Worm (Caenorhabditis elegans) whole organism, midembryonic: Measurements from ENCODE around the gene rab-21.

Source experiments
- T22C8.4 ChIP-seq: fragments of 200-800 bp; sonication (Bioruptor generic); IDR thresholded peaks from 2 replicates; pipeline ENCODE4 v1.3.6; 2022; ENCODE audit warnings: missing genetic modification characterization, missing compliant biosample characterization
- cog-1 ChIP-seq: sonication (generic microtip); optimal IDR thresholded peaks from 2 replicates; lab custom pipeline; 2016; ENCODE audit warnings: missing genetic modification characterization, missing compliant biosample characterization
- flt-1 ChIP-seq: fragments of 200-800 bp; sonication (Bioruptor generic); IDR thresholded peaks from 2 replicates; pipeline ENCODE4 v1.3.6; 2022; ENCODE audit warnings: missing genetic modification characterization, missing compliant biosample characterization
- klf-2 ChIP-seq: fragments of 200-800 bp; sonication (Bioruptor generic); conservative IDR thresholded peaks from 2 replicates; pipeline ENCODE4 v1.3.6; 2022; ENCODE audit warnings: missing genetic modification reagents, missing genetic modification characterization, missing compliant biosample characterization
- med-1 ChIP-seq: sonication (generic microtip); optimal IDR thresholded peaks from 2 replicates; lab custom pipeline; 2017; ENCODE audit warnings: missing genetic modification characterization, mild to moderate bottlenecking, missing compliant biosample characterization, antibody characterized with exemption, missing genetic modification reagents; ENCODE audit not compliant: insufficient read depth
- ref-1 ChIP-seq: fragments of 200-800 bp; sonication (Bioruptor generic); conservative IDR thresholded peaks from 2 replicates; pipeline ENCODE4 v1.3.6; 2022; ENCODE audit warnings: missing genetic modification reagents, missing genetic modification characterization, missing compliant biosample characterization
- tab-1 ChIP-seq: fragments of 200-800 bp; sonication (Bioruptor generic); IDR thresholded peaks from 2 replicates; pipeline ENCODE4 v1.3.6; 2022; ENCODE audit warnings: missing genetic modification characterization, missing compliant biosample characterization
- ztf-23 ChIP-seq: fragments of 200-800 bp; sonication (Bioruptor generic); IDR thresholded peaks from 2 replicates; pipeline ENCODE4 v1.3.6; 2022; ENCODE audit warnings: missing genetic modification reagents, missing genetic modification characterization, missing compliant biosample characterization
- ztf-29 ChIP-seq: fragments of 200-800 bp; sonication (Bioruptor generic); IDR thresholded peaks from 2 replicates; pipeline ENCODE4 v1.3.6; 2022; ENCODE audit warnings: missing genetic modification reagents, missing genetic modification characterization, missing compliant biosample characterization

DNA sequence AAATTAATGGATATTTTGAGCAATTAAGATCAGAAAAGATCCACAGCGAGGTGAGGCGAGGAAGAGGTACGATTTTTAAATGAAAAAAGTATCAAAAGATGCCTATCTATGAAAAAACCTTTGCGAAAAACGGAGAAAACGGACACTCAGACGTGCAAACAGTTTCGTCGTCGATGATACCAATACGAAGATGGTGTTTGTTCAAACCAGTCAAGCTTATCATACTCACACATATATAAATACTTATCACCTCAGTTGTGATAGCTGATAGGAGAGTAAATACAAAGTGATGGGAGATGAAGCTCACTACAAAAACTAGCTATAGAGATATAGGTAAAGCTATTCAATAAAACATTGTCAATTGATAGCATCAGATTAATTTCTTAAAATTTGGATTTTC, 35.0 kb downstream of the rab-21 start:
- TF ChIP-seq ztf-29, result no peak
- TF ChIP-seq tab-1 (GFP tag; lab: Robert Waterston, UW), result no peak
- no peak for TF ChIP-seq med-1 (GFP tag; lab: Kevin White, UChicago)
- no peak for TF ChIP-seq cog-1 (tag; lab: Kevin White, UChicago)
- TF ChIP-seq ref-1 (GFP tag; lab: Robert Waterston, UW), result no peak
- TF ChIP-seq flt-1 (GFP tag; lab: Robert Waterston, UW), result no peak
- TF ChIP-seq ztf-23 (GFP tag; lab: Robert Waterston, UW), result no peak
- TF ChIP-seq klf-2 (GFP tag; lab: Robert Waterston, UW), result no peak
- TF ChIP-seq T22C8.4 (GFP tag; lab: Robert Waterston, UW), result no peak
